Fruit fly (Drosophila melanogaster) whole organism, embryonic: ENCODE results near the gene amrt.

ENCODE experiments used
- B-H1 ChIP-seq: fragments of 200-800 bp; sonication (Bioruptor generic); IDR thresholded peaks from 3 replicates; pipeline ENCODE4 v1.3.6; 2022; ENCODE audit warnings: missing biosample characterization, missing genetic modification characterization
- C15 ChIP-seq: fragments of 200-800 bp; sonication (Bioruptor generic); IDR thresholded peaks from 3 replicates; pipeline ENCODE4 v1.3.6; 2022; ENCODE audit warnings: missing biosample characterization, missing genetic modification characterization
- CG10543 ChIP-seq: fragments of 200-800 bp; sonication (Bioruptor generic); optimal IDR thresholded peaks from 3 replicates; lab custom pipeline; 2017; ENCODE audit warnings: missing biosample characterization, mild to moderate bottlenecking, missing genetic modification characterization, moderate library complexity
- CG11695 ChIP-seq: fragments of 200-800 bp; sonication (Bioruptor generic); IDR thresholded peaks from 3 replicates; pipeline ENCODE4 v1.3.6; 2022; ENCODE audit warnings: missing biosample characterization, missing genetic modification characterization
- CG12659 ChIP-seq: fragments of 200-800 bp; sonication (Bioruptor generic); optimal IDR thresholded peaks from 3 replicates; lab custom pipeline; 2017; ENCODE audit warnings: mild to moderate bottlenecking, missing biosample characterization, missing genetic modification reagents, missing genetic modification characterization
- CG14014 ChIP-seq: fragments of 200-800 bp; sonication (Bioruptor generic); IDR thresholded peaks from 2 replicates; pipeline ENCODE4 v1.3.6; 2022; ENCODE audit warnings: missing biosample characterization, missing genetic modification characterization
- CG17829 ChIP-seq: fragments of 200-800 bp; optimal IDR thresholded peaks from 2 replicates; lab custom pipeline; 2019; ENCODE audit warnings: missing biosample characterization, mild to moderate bottlenecking, missing genetic modification characterization, moderate library complexity
- CG1792 ChIP-seq: fragments of 200-800 bp; sonication (Bioruptor generic); optimal IDR thresholded peaks from 2 replicates; lab custom pipeline; 2016; ENCODE audit warnings: missing biosample characterization, missing genetic modification characterization
- CG3163 ChIP-seq: fragments of 200-800 bp; sonication (Bioruptor generic); optimal IDR thresholded peaks from 3 replicates; lab custom pipeline; 2016; ENCODE audit warnings: missing biosample characterization, missing genetic modification characterization
- CG3407 ChIP-seq: fragments of 200-800 bp; sonication (Bioruptor generic); optimal IDR thresholded peaks from 2 replicates; lab custom pipeline; 2018; ENCODE audit warnings: missing biosample characterization, mild to moderate bottlenecking, missing genetic modification characterization
- CG5245 ChIP-seq: fragments of 200-800 bp; sonication (Bioruptor generic); optimal IDR thresholded peaks from 3 replicates; lab custom pipeline; 2016; ENCODE audit warnings: missing biosample characterization, missing genetic modification characterization
- CG6254 ChIP-seq: fragments of 200-800 bp; sonication (Bioruptor generic); optimal IDR thresholded peaks from 3 replicates; lab custom pipeline; 2017; ENCODE audit warnings: mild to moderate bottlenecking, missing biosample characterization, missing genetic modification reagents, missing genetic modification characterization
- CG7928 ChIP-seq: fragments of 200-800 bp; sonication (Bioruptor generic); optimal IDR thresholded peaks from 2 replicates; lab custom pipeline; 2017; ENCODE audit warnings: missing biosample characterization, mild to moderate bottlenecking, missing genetic modification characterization
- CG7987 ChIP-seq: fragments of 200-800 bp; sonication (Bioruptor generic); optimal IDR thresholded peaks from 2 replicates; lab custom pipeline; 2018; ENCODE audit warnings: missing biosample characterization, mild to moderate bottlenecking, missing genetic modification characterization, moderate library complexity
- CG8359 ChIP-seq: fragments of 200-800 bp; sonication (Bioruptor generic); optimal IDR thresholded peaks from 2 replicates; lab custom pipeline; 2017; ENCODE audit warnings: missing biosample characterization, mild to moderate bottlenecking, missing genetic modification characterization, borderline replicate concordance
- CG8478 ChIP-seq: fragments of >200 bp; optimal IDR thresholded peaks from 2 replicates; lab custom pipeline; 2018
- CkIIα-i1 ChIP-seq: fragments of 200-800 bp; sonication (Bioruptor generic); IDR thresholded peaks from 2 replicates; pipeline ENCODE4 v1.3.6; 2022; ENCODE audit warnings: missing biosample characterization, missing genetic modification characterization
- CoRest ChIP-seq: fragments of 200-800 bp; sonication (Bioruptor generic); optimal IDR thresholded peaks from 3 replicates; lab custom pipeline; 2018; ENCODE audit warnings: missing biosample characterization, mild to moderate bottlenecking, missing genetic modification characterization, moderate library complexity
- D ChIP-seq, 2 experiments: fragments of 200-800 bp in 1 of 2; fragments of >200 bp in 1 of 2; sonication (Bioruptor generic) in 1 of 2; optimal IDR thresholded peaks; 2 replicates in 1 of 2; 3 replicates in 1 of 2; lab custom pipeline; 2017; ENCODE audit warnings: mild to moderate bottlenecking in 1 of 2, missing biosample characterization in 1 of 2, missing genetic modification characterization in 1 of 2, missing genetic modification reagents in 1 of 2
- Dll ChIP-seq: fragments of 200-800 bp; sonication (Bioruptor generic); IDR thresholded peaks from 4 replicates; pipeline ENCODE4 v1.3.6; 2022; ENCODE audit warnings: missing biosample characterization, missing genetic modification characterization; ENCODE audit not compliant: partially characterized antibody
- ERR ChIP-seq: fragments of 200-800 bp; sonication (Bioruptor generic); optimal IDR thresholded peaks from 2 replicates; lab custom pipeline; 2016; ENCODE audit warnings: missing biosample characterization, missing genetic modification characterization
- Elba2 ChIP-seq: fragments of 200-800 bp; sonication (Bioruptor generic); optimal IDR thresholded peaks from 3 replicates; lab custom pipeline; 2016; ENCODE audit warnings: missing biosample characterization, missing genetic modification characterization
- Max ChIP-seq: fragments of 200-800 bp; sonication (Bioruptor generic); optimal IDR thresholded peaks from 2 replicates; lab custom pipeline; 2016; ENCODE audit warnings: missing biosample characterization, mild to moderate bottlenecking, missing genetic modification characterization
- Mes4 ChIP-seq: fragments of 200-800 bp; sonication (Bioruptor generic); optimal IDR thresholded peaks from 2 replicates; lab custom pipeline; 2016; ENCODE audit warnings: missing biosample characterization, missing genetic modification characterization
- Neu2 ChIP-seq: fragments of 200-800 bp; sonication (Bioruptor generic); optimal IDR thresholded peaks from 3 replicates; lab custom pipeline; 2016; ENCODE audit warnings: missing biosample characterization, missing genetic modification characterization, borderline replicate concordance
- Nf-YA ChIP-seq: fragments of 200-800 bp; sonication (Bioruptor generic); IDR thresholded peaks from 2 replicates; pipeline ENCODE4 v1.3.6; 2022; ENCODE audit warnings: missing biosample characterization, missing genetic modification characterization
- Ssrp ChIP-seq: fragments of 200-800 bp; sonication (Bioruptor generic); optimal IDR thresholded peaks from 2 replicates; lab custom pipeline; 2018; ENCODE audit warnings: missing biosample characterization, mild to moderate bottlenecking, missing genetic modification characterization, moderate library complexity
- Tbp ChIP-seq: fragments of >200 bp; optimal IDR thresholded peaks from 2 replicates; lab custom pipeline; 2018; ENCODE audit warnings: missing biosample characterization, missing genetic modification characterization
- Vsx1 ChIP-seq: fragments of 200-800 bp; sonication (Bioruptor generic); optimal IDR thresholded peaks from 2 replicates; lab custom pipeline; 2017; ENCODE audit warnings: missing biosample characterization, mild to moderate bottlenecking, missing genetic modification characterization, missing genetic modification reagents
- Xbp1 ChIP-seq: fragments of 200-800 bp; sonication (Bioruptor generic); optimal IDR thresholded peaks from 3 replicates; lab custom pipeline; 2016; ENCODE audit warnings: missing biosample characterization, mild to moderate bottlenecking, missing genetic modification characterization
- abd-A ChIP-seq: fragments of 200-800 bp; sonication (Bioruptor generic); optimal IDR thresholded peaks from 3 replicates; lab custom pipeline; 2019; ENCODE audit warnings: missing biosample characterization, mild to moderate bottlenecking, missing genetic modification characterization, moderate library complexity
- amos ChIP-seq: fragments of 200-800 bp; sonication (Bioruptor generic); IDR thresholded peaks from 2 replicates; pipeline ENCODE4 v1.3.6; 2022; ENCODE audit warnings: missing biosample characterization, missing genetic modification characterization; ENCODE audit not compliant: partially characterized antibody
- aop ChIP-seq: fragments of 200-800 bp; sonication (Bioruptor generic); IDR thresholded peaks from 2 replicates; pipeline ENCODE4 v1.3.6; 2022; ENCODE audit warnings: missing biosample characterization, missing genetic modification characterization
- ap ChIP-seq: fragments of 200-800 bp; sonication (Bioruptor generic); IDR thresholded peaks from 2 replicates; pipeline ENCODE4 v1.3.6; 2022; ENCODE audit warnings: missing biosample characterization, missing genetic modification characterization
- ase ChIP-seq: fragments of 200-800 bp; sonication (Bioruptor generic); IDR thresholded peaks from 3 replicates; pipeline ENCODE4 v1.3.6; 2022; ENCODE audit warnings: missing biosample characterization, missing genetic modification characterization
- cad ChIP-seq: fragments of >200 bp; optimal IDR thresholded peaks from 2 replicates; lab custom pipeline; 2017; ENCODE audit warnings: missing biosample characterization, missing genetic modification characterization
- cas ChIP-seq: fragments of 200-800 bp; sonication (Bioruptor generic); IDR thresholded peaks from 2 replicates; pipeline ENCODE4 v1.3.6; 2022; ENCODE audit warnings: missing biosample characterization, missing genetic modification characterization
- crol ChIP-seq: fragments of 200-800 bp; sonication (Bioruptor generic); IDR thresholded peaks from 2 replicates; pipeline ENCODE4 v1.3.6; 2022; ENCODE audit warnings: missing biosample characterization, missing genetic modification characterization
- dysf ChIP-seq: fragments of 200-800 bp; sonication (Bioruptor generic); IDR thresholded peaks from 3 replicates; pipeline ENCODE4 v1.3.6; 2022; ENCODE audit warnings: missing biosample characterization, missing genetic modification characterization
- her ChIP-seq: fragments of 200-800 bp; sonication (Bioruptor generic); optimal IDR thresholded peaks from 2 replicates; lab custom pipeline; 2016; ENCODE audit warnings: missing biosample characterization, missing genetic modification characterization
- inv ChIP-seq: fragments of 200-800 bp; sonication (Bioruptor generic); IDR thresholded peaks from 2 replicates; pipeline ENCODE4 v1.3.6; 2022; ENCODE audit warnings: missing biosample characterization, missing genetic modification characterization; ENCODE audit not compliant: partially characterized antibody
- mam ChIP-seq: fragments of 200-800 bp; sonication (Bioruptor generic); optimal IDR thresholded peaks from 3 replicates; lab custom pipeline; 2016; ENCODE audit warnings: missing biosample characterization, missing genetic modification characterization
- nerfin-1 ChIP-seq: fragments of 200-800 bp; sonication (Bioruptor generic); optimal IDR thresholded peaks from 3 replicates; lab custom pipeline; 2019; ENCODE audit warnings: missing biosample characterization, mild to moderate bottlenecking, missing genetic modification characterization, moderate library complexity
- p53 ChIP-seq: fragments of 200-800 bp; sonication (Bioruptor generic); optimal IDR thresholded peaks from 2 replicates; lab custom pipeline; 2016; ENCODE audit warnings: missing biosample characterization, missing genetic modification characterization
- pho ChIP-seq: fragments of 200-800 bp; sonication (Bioruptor generic); optimal IDR thresholded peaks from 2 replicates; lab custom pipeline; 2016; ENCODE audit warnings: missing biosample characterization, missing genetic modification characterization
- pum ChIP-seq: fragments of 200-800 bp; sonication (Bioruptor generic); optimal IDR thresholded peaks from 2 replicates; lab custom pipeline; 2016; ENCODE audit warnings: missing biosample characterization, missing genetic modification characterization
- ro ChIP-seq: fragments of 200-800 bp; sonication (Bioruptor generic); IDR thresholded peaks from 2 replicates; pipeline ENCODE4 v1.3.6; 2022; ENCODE audit warnings: missing biosample characterization, missing genetic modification characterization
- scrt ChIP-seq: fragments of 200-800 bp; sonication (Bioruptor generic); optimal IDR thresholded peaks from 2 replicates; lab custom pipeline; 2018; ENCODE audit warnings: missing biosample characterization, mild to moderate bottlenecking, missing genetic modification characterization, moderate library complexity
- ssp ChIP-seq: fragments of 200-800 bp; sonication (Bioruptor generic); IDR thresholded peaks from 2 replicates; pipeline ENCODE4 v1.3.6; 2022; ENCODE audit warnings: missing biosample characterization, missing genetic modification characterization
- tap ChIP-seq: fragments of 200-800 bp; optimal IDR thresholded peaks from 3 replicates; lab custom pipeline; 2019; ENCODE audit warnings: missing biosample characterization, mild to moderate bottlenecking, missing genetic modification characterization, moderate library complexity
- wor ChIP-seq: fragments of 200-800 bp; sonication (Bioruptor generic); IDR thresholded peaks from 2 replicates; pipeline ENCODE4 v1.3.6; 2022; ENCODE audit warnings: missing biosample characterization, missing genetic modification characterization

The amrt gene

dm6 chrX:13740062-13740461, 42.2 kb upstream of the amrt start (continued):
- TF ChIP-seq Max (no peak), CG3163 (GFP tag; lab: Kevin White, UChicago) (no peak), CG8478 (lab: Kevin White, UChicago) (no peak), ase (GFP tag; lab: Robert Waterston, UW) (peak; percentile 65; the same call in 2 of the 3 replicates), Ssrp (tag; lab: Kevin White, UChicago) (peak; percentile 28), pum (peak; percentile 83), cas (GFP tag; lab: Robert Waterston, UW) (peak; percentile 59; the same call in 1 of the 2 replicates), Elba2 (no peak), crol (0 out of 2 replicates have a peak, but pooled peaks have one; percentile 15), C15 (GFP tag; lab: Robert Waterston, UW) (no peak), amos (GFP tag; lab: Robert Waterston, UW) (no peak), pho (GFP tag; lab: Kevin White, UChicago) (peak; percentile 48), nerfin-1 (tag; lab: Kevin White, UChicago) (peak; percentile 33), Dll (GFP tag; lab: Robert Waterston, UW) (no peak), CG12659 (GFP tag; lab: Kevin White, UChicago) (peak; percentile 75), aop (GFP tag; lab: Robert Waterston, UW) (peak; percentile 47; the same call in 1 of the 2 replicates), Xbp1 (GFP tag; lab: Kevin White, UChicago) (peak; percentile 86), CG17829 (tag; lab: Kevin White, UChicago) (peak; percentile 71), ro (GFP tag; lab: Robert Waterston, UW) (no peak), inv (GFP tag; lab: Robert Waterston, UW) (no peak), Mes4 (GFP tag; lab: Kevin White, UChicago) (peak; percentile 58), Vsx1 (peak; percentile 31), tap (tag; lab: Kevin White, UChicago) (peak; percentile 67), CG10543 (GFP tag; lab: Kevin White, UChicago) (peak; percentile 83), abd-A (tag; lab: Kevin White, UChicago) (no peak), Nf-YA (GFP tag; lab: Robert Waterston, UW) (peak; percentile 33; the same call in 1 of the 2 replicates), ssp (GFP tag; lab: Robert Waterston, UW) (peak; percentile 46), CG11695 (peak; percentile 72; the same call in 1 of the 3 replicates), D (optimal IDR thresholded peaks at IDR 0.05; lab: Kevin White, UChicago) (no peak), D (GFP tag; optimal IDR thresholded peaks at IDR 0.05; lab: Kevin White, UChicago) (peak; percentile 45), CG6254 (peak; percentile 43), CG5245 (GFP tag; lab: Kevin White, UChicago) (peak; percentile 67), mam (peak; percentile 74), ap (GFP tag; lab: Robert Waterston, UW) (peak; percentile 48), cad (GFP tag; lab: Kevin White, UChicago) (no peak), Tbp (GFP tag; lab: Kevin White, UChicago) (no peak), CG1792 (GFP tag; lab: Kevin White, UChicago) (peak; percentile 61), CoRest (tag; lab: Kevin White, UChicago) (peak; percentile 60), dysf (GFP tag; lab: Robert Waterston, UW) (peak; percentile 86), scrt (GFP tag; lab: Kevin White, UChicago) (peak; percentile 40), CG8359 (GFP tag; lab: Kevin White, UChicago) (peak; percentile 29), ERR (GFP tag; lab: Kevin White, UChicago) (no peak), Neu2 (GFP tag; lab: Kevin White, UChicago) (no peak), CG14014 (GFP tag; lab: Robert Waterston, UW) (peak; percentile 89), her (GFP tag; lab: Kevin White, UChicago) (peak; percentile 82), p53 (GFP tag; lab: Kevin White, UChicago) (peak; percentile 63), B-H1 (GFP tag; lab: Robert Waterston, UW) (peak; percentile 69; the same call in 2 of the 3 replicates), wor (peak; percentile 29; the same call in 1 of the 2 replicates), CG3407 (GFP tag; lab: Kevin White, UChicago) (peak; percentile 26), CkIIα-i1 (no peak), CG7987 (GFP tag; lab: Kevin White, UChicago) (peak; percentile 75), CG7928 (no peak)
